Worm (Caenorhabditis elegans) whole organism, L4 larva: ENCODE data around the gene B0228.9.
A peak's percentile ranks its signal among the peaks of the same experiment; 100 is the strongest.

Experiments
- D1046.2 ChIP-seq: fragments of 200-800 bp; sonication (Bioruptor generic); IDR thresholded peaks from 2 replicates; pipeline ENCODE4 v1.3.6; 2022; ENCODE audit warnings: missing genetic modification characterization, missing compliant biosample characterization
- F37D6.2 ChIP-seq: sonication (generic microtip); optimal IDR thresholded peaks from 2 replicates; lab custom pipeline; 2016; ENCODE audit warnings: mild to moderate bottlenecking, missing genetic modification characterization, missing compliant biosample characterization
- T20F7.1 ChIP-seq: fragments of 200-800 bp; sonication (Bioruptor generic); optimal IDR thresholded peaks from 2 replicates; lab custom pipeline; 2018; ENCODE audit warnings: mild to moderate bottlenecking, missing genetic modification characterization, missing compliant biosample characterization
- T26A8.4 ChIP-seq: fragments of 200-800 bp; sonication (Bioruptor generic); IDR thresholded peaks from 2 replicates; pipeline ENCODE4 v1.3.6; 2022; ENCODE audit warnings: missing genetic modification characterization, missing compliant biosample characterization
- aha-1 ChIP-seq: fragments of 150-350 bp; peaks from one replicate; lab custom pipeline; 2014; ENCODE audit warnings: missing biosample characterization, missing genetic modification characterization
- attf-4 ChIP-seq: sonication (generic microtip); optimal IDR thresholded peaks from 3 replicates; lab custom pipeline; 2017; ENCODE audit warnings: missing biosample characterization, missing genetic modification characterization
- ceh-44 ChIP-seq: fragments of 200-800 bp; sonication (Bioruptor generic); IDR thresholded peaks from 2 replicates; pipeline ENCODE4 v1.3.6; 2022; ENCODE audit warnings: missing genetic modification reagents, missing genetic modification characterization, missing compliant biosample characterization
- ceh-82 ChIP-seq: sonication (generic microtip); optimal IDR thresholded peaks from 2 replicates; lab custom pipeline; 2017; ENCODE audit warnings: missing biosample characterization, missing genetic modification characterization
- cey-2 ChIP-seq: sonication (generic microtip); optimal IDR thresholded peaks from 3 replicates; lab custom pipeline; 2017; ENCODE audit warnings: missing genetic modification characterization, mild to moderate bottlenecking, missing compliant biosample characterization, antibody characterized with exemption, borderline replicate concordance; ENCODE audit not compliant: insufficient read depth
- daf-16 ChIP-seq, 3 experiments: sonication (generic microtip); optimal IDR thresholded peaks; 2 replicates each; lab custom pipeline; 2016 to 2017; ENCODE audit warnings: missing genetic modification characterization in 3 of 3, missing genetic modification reagents in 3 of 3, mild to moderate bottlenecking in 2 of 3, missing compliant biosample characterization in 2 of 3, missing biosample characterization in 1 of 3, moderate library complexity in 1 of 3
- daf-8 ChIP-seq: fragments of 200-800 bp; sonication (Bioruptor generic); IDR thresholded peaks from 2 replicates; pipeline ENCODE4 v1.3.6; 2022; ENCODE audit warnings: missing genetic modification characterization, missing compliant biosample characterization
- dmd-6 ChIP-seq: fragments of 200-800 bp; sonication (Bioruptor generic); IDR thresholded peaks from 2 replicates; pipeline ENCODE4 v1.3.6; 2022; ENCODE audit warnings: missing genetic modification reagents, missing genetic modification characterization, missing compliant biosample characterization
- dmd-8 ChIP-seq: fragments of 200-800 bp; sonication (Bioruptor generic); IDR thresholded peaks from 2 replicates; pipeline ENCODE4 v1.3.6; 2022; ENCODE audit warnings: missing genetic modification characterization, missing compliant biosample characterization
- duxl-1 ChIP-seq: sonication (generic microtip); optimal IDR thresholded peaks from 2 replicates; lab custom pipeline; 2016; ENCODE audit warnings: mild to moderate bottlenecking, missing genetic modification characterization, moderate library complexity, missing compliant biosample characterization; ENCODE audit not compliant: poor library complexity
- dve-1 ChIP-seq: sonication (generic microtip); optimal IDR thresholded peaks from 2 replicates; lab custom pipeline; 2017; ENCODE audit warnings: antibody characterized with exemption, mild to moderate bottlenecking, missing genetic modification characterization, missing compliant biosample characterization; ENCODE audit not compliant: insufficient read depth
- hlh-11 ChIP-seq: fragments of 200-800 bp; sonication (Bioruptor generic); optimal IDR thresholded peaks from 2 replicates; lab custom pipeline; 2018; ENCODE audit warnings: mild to moderate bottlenecking, missing genetic modification characterization, missing compliant biosample characterization
- jun-1 ChIP-seq: fragments of 150-350 bp; optimal IDR thresholded peaks from 2 replicates; lab custom pipeline; 2014; ENCODE audit warnings: missing biosample characterization, missing genetic modification reagents, missing genetic modification characterization
- lin-1 ChIP-seq: fragments of 200-800 bp; sonication (Bioruptor generic); IDR thresholded peaks from 2 replicates; pipeline ENCODE4 v1.3.6; 2022; ENCODE audit warnings: missing genetic modification reagents, missing genetic modification characterization, missing compliant biosample characterization
- lin-38 ChIP-seq: fragments of 200-800 bp; sonication (Bioruptor generic); IDR thresholded peaks from 2 replicates; pipeline ENCODE4 v1.3.6; 2022; ENCODE audit warnings: missing genetic modification reagents, missing genetic modification characterization, missing compliant biosample characterization
- lsy-2 ChIP-seq, 2 experiments: fragments of 150-350 bp in 1 of 2; sonication (generic microtip) in 1 of 2; optimal IDR thresholded peaks; 2 replicates each; lab custom pipeline; 2014 to 2017; ENCODE audit warnings: missing biosample characterization in 2 of 2, missing genetic modification characterization in 2 of 2
- madf-9 ChIP-seq: fragments of 200-800 bp; sonication (Bioruptor generic); conservative IDR thresholded peaks from 2 replicates; pipeline ENCODE4 v1.3.6; 2022; ENCODE audit warnings: missing genetic modification reagents, missing genetic modification characterization, missing compliant biosample characterization
- mdl-1 ChIP-seq, 2 experiments: fragments of 150-350 bp in 1 of 2; sonication (generic microtip) in 1 of 2; optimal IDR thresholded peaks; 2 replicates each; lab custom pipeline; 2014 to 2017; ENCODE audit warnings: missing biosample characterization in 2 of 2, missing genetic modification characterization in 2 of 2
- mdt-29 ChIP-seq: fragments of 200-800 bp; sonication (Bioruptor generic); IDR thresholded peaks from 2 replicates; pipeline ENCODE4 v1.3.6; 2022; ENCODE audit warnings: missing genetic modification reagents, missing genetic modification characterization, missing compliant biosample characterization
- mep-1 ChIP-seq: fragments of 150-350 bp; sonication (generic microtip); optimal IDR thresholded peaks from 3 replicates; lab custom pipeline; 2014; ENCODE audit warnings: missing biosample characterization, missing genetic modification characterization
- mes-2 ChIP-seq: sonication (generic microtip); optimal IDR thresholded peaks from 2 replicates; lab custom pipeline; 2016; ENCODE audit warnings: missing genotype, mild to moderate bottlenecking, missing genetic modification characterization, missing compliant biosample characterization; ENCODE audit not compliant: poor library complexity, severe bottlenecking
- mxl-3 ChIP-seq: fragments of 200-800 bp; sonication (Bioruptor generic); optimal IDR thresholded peaks from 2 replicates; lab custom pipeline; 2018; ENCODE audit warnings: mild to moderate bottlenecking, missing genetic modification characterization, missing compliant biosample characterization
- nhr-102 ChIP-seq: sonication (generic microtip); optimal IDR thresholded peaks from 2 replicates; lab custom pipeline; 2016; ENCODE audit warnings: mild to moderate bottlenecking, missing genetic modification characterization, moderate library complexity, missing compliant biosample characterization
- nhr-11 ChIP-seq: fragments of 150-350 bp; optimal IDR thresholded peaks from 2 replicates; lab custom pipeline; 2014; ENCODE audit warnings: missing biosample characterization, missing genetic modification characterization
- nhr-237 ChIP-seq: sonication (generic microtip); optimal IDR thresholded peaks from 2 replicates; lab custom pipeline; 2017; ENCODE audit warnings: missing biosample characterization, missing genetic modification characterization
- nhr-28 ChIP-seq: fragments of 150-350 bp; optimal IDR thresholded peaks from 2 replicates; lab custom pipeline; 2014; ENCODE audit warnings: missing biosample characterization, missing genetic modification characterization
- nhr-48 ChIP-seq: sonication (generic microtip); optimal IDR thresholded peaks from 2 replicates; lab custom pipeline; 2016; ENCODE audit warnings: mild to moderate bottlenecking, missing genetic modification characterization, missing compliant biosample characterization
- nhr-6 ChIP-seq: fragments of 150-350 bp; optimal IDR thresholded peaks from 2 replicates; lab custom pipeline; 2014; ENCODE audit warnings: missing biosample characterization, missing genetic modification characterization
- nhr-76 ChIP-seq: fragments of 150-350 bp; optimal IDR thresholded peaks from 2 replicates; lab custom pipeline; 2014; ENCODE audit warnings: missing biosample characterization, missing genetic modification characterization
- nhr-77 ChIP-seq: fragments of 150-350 bp; optimal IDR thresholded peaks from 2 replicates; lab custom pipeline; 2014; ENCODE audit warnings: missing biosample characterization, missing genetic modification characterization
- pha-4 ChIP-seq, 2 experiments: fragments of 150-350 bp in 1 of 2; fragments of 200-800 bp in 1 of 2; sonication (Bioruptor generic) in 1 of 2; IDR thresholded peaks in 1 of 2; optimal IDR thresholded peaks in 1 of 2; 2 replicates each; pipeline versions ENCODE4 v1.3.6 to Lab custom; 2014 to 2022; ENCODE audit warnings: missing genetic modification characterization in 2 of 2, missing genetic modification reagents in 2 of 2, missing biosample characterization in 1 of 2, missing compliant biosample characterization in 1 of 2
- php-3 ChIP-seq: fragments of 200-800 bp; sonication (Bioruptor generic); IDR thresholded peaks from 2 replicates; pipeline ENCODE4 v1.3.6; 2022; ENCODE audit warnings: missing genetic modification reagents, missing genetic modification characterization, missing compliant biosample characterization
- pqm-1 ChIP-seq: sonication (generic microtip); optimal IDR thresholded peaks from 2 replicates; lab custom pipeline; 2017; ENCODE audit warnings: missing biosample characterization, missing genetic modification characterization
- sdz-12 ChIP-seq: fragments of 200-800 bp; sonication (Bioruptor generic); optimal IDR thresholded peaks from 2 replicates; lab custom pipeline; 2018; ENCODE audit warnings: mild to moderate bottlenecking, missing genetic modification characterization, missing compliant biosample characterization
- snpc-1.2 ChIP-seq: fragments of 200-800 bp; sonication (Bioruptor generic); IDR thresholded peaks from 2 replicates; pipeline ENCODE4 v1.3.6; 2022; ENCODE audit warnings: missing genetic modification reagents, missing genetic modification characterization, missing compliant biosample characterization
- tra-1 ChIP-seq: fragments of 200-800 bp; sonication (Bioruptor generic); IDR thresholded peaks from 2 replicates; pipeline ENCODE4 v1.3.6; 2022; ENCODE audit warnings: missing genetic modification reagents, missing genetic modification characterization, missing compliant biosample characterization
- unc-62 ChIP-seq, 3 experiments: fragments of 150-350 bp in 1 of 3; sonication (generic microtip); optimal IDR thresholded peaks in 2 of 3; peaks in 1 of 3; 1 replicate in 1 of 3; 2 replicates in 2 of 3; lab custom pipeline; 2014 to 2017; ENCODE audit warnings: missing biosample characterization in 3 of 3, missing genetic modification characterization in 3 of 3, missing genetic modification reagents in 3 of 3, missing genotype in 1 of 3
- zip-11 ChIP-seq: fragments of 200-800 bp; sonication (Bioruptor generic); IDR thresholded peaks from 2 replicates; pipeline ENCODE4 v1.3.6; 2022; ENCODE audit warnings: missing genetic modification characterization, missing compliant biosample characterization

Gene B0228.9

DNA sequence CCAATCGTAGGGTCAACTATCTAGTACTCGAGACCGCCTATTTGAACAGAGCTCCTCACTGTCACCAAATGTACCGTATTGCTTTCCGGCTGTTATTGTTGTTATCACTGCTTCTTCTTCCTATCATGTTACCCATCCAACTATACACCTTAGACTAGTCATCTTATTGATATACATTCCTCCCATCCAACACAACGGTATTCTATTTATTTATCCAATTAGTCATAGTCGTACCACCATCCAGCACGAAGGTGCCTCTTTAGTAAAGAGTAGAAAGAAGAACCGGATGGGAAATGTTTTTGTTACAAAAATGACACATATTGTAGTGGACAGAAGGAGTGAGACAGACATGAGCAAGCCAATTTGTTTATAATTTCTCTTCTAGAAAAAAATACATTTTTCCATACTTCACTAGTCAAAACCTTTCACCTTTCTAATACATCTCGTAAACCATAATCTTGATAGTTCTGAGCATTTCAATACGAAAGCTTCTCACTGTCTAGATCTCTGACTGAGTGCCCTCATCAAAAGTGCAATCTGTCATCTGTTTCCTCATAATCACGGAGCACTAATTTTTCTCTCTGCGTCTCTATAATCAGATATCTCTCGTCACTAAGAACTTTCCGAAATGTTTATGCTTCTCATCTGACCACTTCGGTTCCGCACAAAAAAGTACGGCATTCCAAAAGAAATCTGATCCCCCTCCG, 46.8 kb upstream of the B0228.9 start:
- no peak for TF ChIP-seq lin-38 (GFP tag; lab: Robert Waterston, UW)
- no peak for TF ChIP-seq php-3 (GFP tag; lab: Robert Waterston, UW)
- peak; percentile 19 for TF ChIP-seq nhr-28 (tag; lab: Kevin White, UChicago)
- TF ChIP-seq nhr-11 (tag; lab: Kevin White, UChicago): no peak
- peak; percentile 20 for TF ChIP-seq mes-2 (tag; lab: Kevin White, UChicago)
- peak; percentile 29 for TF ChIP-seq duxl-1
- peak; percentile 7 for TF ChIP-seq hlh-11
- no peak for TF ChIP-seq snpc-1.2 (GFP tag; lab: Robert Waterston, UW)
- TF ChIP-seq dve-1 (tag; lab: Kevin White, UChicago): peak; percentile 16
- TF ChIP-seq nhr-6: peak; percentile 70
- peak in 1 of 2 experiments; percentile 37 for TF ChIP-seq unc-62 (GFP tag; optimal IDR thresholded peaks at IDR 0.05 in 1 of 2; lab: Kevin White, UChicago)
- no peak for TF ChIP-seq unc-62 (tag; optimal IDR thresholded peaks at IDR 0.05; lab: Kevin White, UChicago)
- peak; percentile 8 for TF ChIP-seq aha-1
- no peak for TF ChIP-seq zip-11
- TF ChIP-seq attf-4: peak; percentile 11
- no peak for TF ChIP-seq daf-8
- no peak for TF ChIP-seq nhr-76 (tag; lab: Kevin White, UChicago)
- TF ChIP-seq pha-4 (GFP tag; IDR thresholded peaks at IDR 0.05; lab: Robert Waterston, UW): no peak
- TF ChIP-seq pha-4 (tag; optimal IDR thresholded peaks at IDR 0.05; lab: Kevin White, UChicago): peak; percentile 66
- TF ChIP-seq nhr-237: no peak
- no peak for TF ChIP-seq sdz-12 (GFP tag; lab: Kevin White, UChicago)
- no peak for TF ChIP-seq mdt-29
- no peak for TF ChIP-seq tra-1 (GFP tag; lab: Robert Waterston, UW)
- TF ChIP-seq lsy-2 (tag; optimal IDR thresholded peaks at IDR 0.05; lab: Kevin White, UChicago): peak in 1 of 2 experiments; percentile 45

ce11 chrII:7809358-7809914, 46.0 kb upstream of the B0228.9 start:
- no peak for TF ChIP-seq mdt-29
- no peak for TF ChIP-seq ceh-82 (tag; lab: Kevin White, UChicago)

DNA sequence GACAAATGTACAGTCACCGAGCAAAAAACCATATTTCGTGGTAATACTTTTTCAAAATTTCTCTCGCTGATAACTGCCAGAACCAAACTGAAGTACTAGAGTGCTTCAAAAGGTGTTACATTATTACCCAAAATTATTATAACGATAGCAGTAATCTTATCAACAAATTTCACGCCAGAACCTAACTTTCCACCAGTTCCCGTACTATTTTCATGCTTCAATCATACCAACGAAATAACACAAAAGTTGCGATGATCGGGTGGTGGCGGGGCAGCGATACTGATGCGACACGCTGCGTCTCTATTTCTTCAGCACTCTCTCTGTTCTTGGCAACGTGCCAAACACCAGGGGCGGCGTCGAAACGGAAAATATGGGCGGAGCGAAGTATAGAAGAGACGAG, 45.5 kb upstream of the B0228.9 start:
- TF ChIP-seq dmd-6 (GFP tag; lab: Robert Waterston, UW) (peak; percentile 86), nhr-48 (peak; percentile 68), pha-4 (GFP tag; IDR thresholded peaks at IDR 0.05; lab: Robert Waterston, UW) (peak; percentile 52; the same call in 1 of the 2 replicates), pha-4 (tag; optimal IDR thresholded peaks at IDR 0.05; lab: Kevin White, UChicago) (no peak), cey-2 (peak; percentile 10), lin-1 (GFP tag; lab: Robert Waterston, UW) (peak; percentile 40; the same call in 1 of the 2 replicates), madf-9 (GFP tag; lab: Robert Waterston, UW) (0 out of 2 replicates have a peak, but pooled peaks have one; percentile 13), dve-1 (tag; lab: Kevin White, UChicago) (peak; percentile 70), T26A8.4 (GFP tag; lab: Robert Waterston, UW) (no peak), pqm-1 (tag; lab: Kevin White, UChicago) (peak; percentile 95), tra-1 (GFP tag; lab: Robert Waterston, UW) (peak; percentile 84; the same call in 1 of the 2 replicates), dmd-8 (no peak), hlh-11 (peak; percentile 87), mep-1 (tag; lab: Kevin White, UChicago) (peak; percentile 23), nhr-102 (tag; lab: Kevin White, UChicago) (peak; percentile 16), F37D6.2 (no peak), ceh-44 (GFP tag; lab: Robert Waterston, UW) (no peak), daf-16 (GFP tag; optimal IDR thresholded peaks at IDR 0.05; lab: Kevin White, UChicago) (peak in 1 of 2 experiments; percentile 27), daf-16 (tag; optimal IDR thresholded peaks at IDR 0.05; lab: Kevin White, UChicago) (peak; percentile 42), mxl-3 (GFP tag; lab: Kevin White, UChicago) (peak; percentile 56), D1046.2 (GFP tag; lab: Robert Waterston, UW) (no peak), php-3 (GFP tag; lab: Robert Waterston, UW) (peak; percentile 72; the same call in 1 of the 2 replicates), unc-62 (GFP tag; optimal IDR thresholded peaks at IDR 0.05 in 1 of 2; lab: Kevin White, UChicago) (peak in 1 of 2 experiments; percentile 93), unc-62 (tag; optimal IDR thresholded peaks at IDR 0.05; lab: Kevin White, UChicago) (no peak), mes-2 (tag; lab: Kevin White, UChicago) (peak; percentile 17), nhr-77 (tag; lab: Kevin White, UChicago) (peak; percentile 33), nhr-28 (tag; lab: Kevin White, UChicago) (peak; percentile 78), jun-1 (peak; percentile 22), mdl-1 (tag; optimal IDR thresholded peaks at IDR 0.05; lab: Kevin White, UChicago) (peak in 1 of 2 experiments; percentile 31), T20F7.1 (peak; percentile 8), ceh-82 (tag; lab: Kevin White, UChicago) (no peak)
